Worm (Caenorhabditis elegans) whole organism, early embryonic: ENCODE data around the gene F37A4.4.
A peak's percentile ranks its signal among the peaks of the same experiment; 100 is the strongest.

Experiments used
- B0310.2 ChIP-seq: sonication (generic microtip); optimal IDR thresholded peaks from 2 replicates; lab custom pipeline; 2016; ENCODE audit warnings: mild to moderate bottlenecking, missing genetic modification characterization, missing compliant biosample characterization
- F13C5.2 ChIP-seq: sonication (generic microtip); optimal IDR thresholded peaks from 2 replicates; lab custom pipeline; 2017; ENCODE audit warnings: mild to moderate bottlenecking, missing genetic modification characterization, inconsistent platforms, missing compliant biosample characterization
- aly-1 ChIP-seq: sonication (generic microtip); optimal IDR thresholded peaks from 2 replicates; lab custom pipeline; 2016; ENCODE audit warnings: missing genetic modification characterization, missing compliant biosample characterization
- ama-1 ChIP-seq: fragments of 150-350 bp; optimal IDR thresholded peaks from 2 replicates; lab custom pipeline; 2014
- ceh-13 ChIP-seq: fragments of 200-800 bp; sonication (Bioruptor generic); optimal IDR thresholded peaks from 2 replicates; lab custom pipeline; 2018; ENCODE audit warnings: mild to moderate bottlenecking, missing genetic modification characterization, missing compliant biosample characterization
- ceh-36 ChIP-seq: sonication (generic microtip); optimal IDR thresholded peaks from 2 replicates; lab custom pipeline; 2016; ENCODE audit warnings: missing genetic modification characterization, inconsistent platforms, missing compliant biosample characterization
- ets-7 ChIP-seq: sonication (generic microtip); optimal IDR thresholded peaks from 2 replicates; lab custom pipeline; 2016; ENCODE audit warnings: missing genotype, missing genetic modification characterization, missing compliant biosample characterization
- flt-1 ChIP-seq: fragments of 200-800 bp; sonication (Bioruptor generic); IDR thresholded peaks from 2 replicates; pipeline ENCODE4 v1.3.6; 2022; ENCODE audit warnings: missing genetic modification characterization, missing compliant biosample characterization
- hmbx-1 ChIP-seq: sonication (generic microtip); optimal IDR thresholded peaks from 2 replicates; lab custom pipeline; 2016; ENCODE audit warnings: mild to moderate bottlenecking, missing genetic modification characterization, missing compliant biosample characterization
- hmg-4 ChIP-seq: fragments of 200-800 bp; sonication (Bioruptor generic); optimal IDR thresholded peaks from 2 replicates; lab custom pipeline; 2018; ENCODE audit warnings: mild to moderate bottlenecking, missing genetic modification characterization, missing compliant biosample characterization
- hnd-1 ChIP-seq: sonication (generic microtip); optimal IDR thresholded peaks from 2 replicates; lab custom pipeline; 2016; ENCODE audit warnings: missing genetic modification characterization, missing compliant biosample characterization
- pes-1 ChIP-seq: fragments of 200-800 bp; sonication (Bioruptor generic); IDR thresholded peaks from 2 replicates; pipeline ENCODE4 v1.3.6; 2022; ENCODE audit warnings: missing genetic modification reagents, missing genetic modification characterization, missing compliant biosample characterization
- scrt-1 ChIP-seq: fragments of 200-800 bp; sonication (Bioruptor generic); IDR thresholded peaks from 2 replicates; pipeline ENCODE4 v1.3.6; 2022; ENCODE audit warnings: missing genetic modification characterization, missing compliant biosample characterization
- sea-1 ChIP-seq: fragments of 200-800 bp; sonication (Bioruptor generic); conservative IDR thresholded peaks from 2 replicates; pipeline ENCODE4 v1.3.6; 2022; ENCODE audit warnings: missing genetic modification characterization, missing compliant biosample characterization
- tbx-11 ChIP-seq: fragments of 200-800 bp; sonication (Bioruptor generic); IDR thresholded peaks from 2 replicates; pipeline ENCODE4 v1.3.6; 2022; ENCODE audit warnings: missing genetic modification characterization, missing compliant biosample characterization
- tbx-37 ChIP-seq: fragments of 200-800 bp; sonication (Bioruptor generic); conservative IDR thresholded peaks from 2 replicates; pipeline ENCODE4 v1.3.6; 2022; ENCODE audit warnings: missing genetic modification reagents, missing genetic modification characterization, missing compliant biosample characterization
- tra-4 ChIP-seq: sonication (generic microtip); optimal IDR thresholded peaks from 2 replicates; lab custom pipeline; 2017; ENCODE audit warnings: missing genetic modification characterization, missing compliant biosample characterization

Gene F37A4.4

ce11 chrIII:6690490-6690889 lies 22.9 kb upstream of the F37A4.4 start:
- TF ChIP-seq hmbx-1 (no peak), B0310.2 (no peak), tbx-37 (no peak), F13C5.2 (tag; lab: Kevin White, UChicago) (no peak), sea-1 (GFP tag; lab: Robert Waterston, UW) (no peak), ets-7 (no peak), flt-1 (no peak), hnd-1 (no peak), tra-4 (tag; lab: Kevin White, UChicago) (no peak), ama-1 (no peak), tbx-11 (GFP tag; lab: Robert Waterston, UW) (no peak), scrt-1 (GFP tag; lab: Robert Waterston, UW) (no peak), hmg-4 (GFP tag; lab: Kevin White, UChicago) (no peak), ceh-36 (tag; lab: Kevin White, UChicago) (no peak), pes-1 (GFP tag; lab: Robert Waterston, UW) (no peak)

- TF ChIP-seq B0310.2 (no peak), tra-4 (tag; lab: Kevin White, UChicago) (no peak), aly-1 (no peak), pes-1 (GFP tag; lab: Robert Waterston, UW) (no peak)
These were observed 20.1 kb upstream of the F37A4.4 start for ce11 chrIII:6693285-6693684.

- no peak for TF ChIP-seq tra-4 (tag; lab: Kevin White, UChicago)
- no peak for TF ChIP-seq tbx-11 (GFP tag; lab: Robert Waterston, UW)
- no peak for TF ChIP-seq sea-1 (GFP tag; lab: Robert Waterston, UW)
- TF ChIP-seq aly-1, result no peak
- TF ChIP-seq pes-1 (GFP tag; lab: Robert Waterston, UW), result no peak
- TF ChIP-seq ets-7, result no peak
- TF ChIP-seq hnd-1, result no peak
These were observed 18.2 kb upstream of the F37A4.4 start for ce11 chrIII:6695189-6695588.

- no peak for TF ChIP-seq hmg-4 (GFP tag; lab: Kevin White, UChicago)
- no peak for TF ChIP-seq aly-1
- TF ChIP-seq flt-1, result no peak
- TF ChIP-seq ceh-13 (GFP tag; lab: Kevin White, UChicago), result no peak
- TF ChIP-seq ets-7, result no peak
- TF ChIP-seq hnd-1, result no peak
These were observed 7.9 kb upstream of the F37A4.4 start, which contains the start of gene F37A4.6 for ce11 chrIII:6705515-6705914. TSS of gene F37A4.6 (plus strand) at chrIII:6705815.

- TF ChIP-seq scrt-1 (GFP tag; lab: Robert Waterston, UW), result no peak
- peak; percentile 57 for TF ChIP-seq F13C5.2 (tag; lab: Kevin White, UChicago)
- TF ChIP-seq ama-1, result no peak
- no peak for TF ChIP-seq pes-1 (GFP tag; lab: Robert Waterston, UW)
- TF ChIP-seq ceh-13 (GFP tag; lab: Kevin White, UChicago), result no peak
- no peak for TF ChIP-seq tra-4 (tag; lab: Kevin White, UChicago)
These were observed 3.4 kb upstream of the F37A4.4 start, which contains the start of gene isw-1 for ce11 chrIII:6709983-6710382. TSS of gene isw-1 (minus strand) at chrIII:6710100.

ce11 chrIII:6711590-6711989 lies 1.8 kb upstream of the F37A4.4 start, which contains the start of gene F37A4.5:
TSS of gene F37A4.5 (plus strand) at chrIII:6711890.
- TF ChIP-seq F13C5.2 (tag; lab: Kevin White, UChicago) (no peak), hmg-4 (GFP tag; lab: Kevin White, UChicago) (no peak), hnd-1 (no peak), tra-4 (tag; lab: Kevin White, UChicago) (no peak), ets-7 (no peak), tbx-11 (GFP tag; lab: Robert Waterston, UW) (no peak), scrt-1 (GFP tag; lab: Robert Waterston, UW) (no peak), ama-1 (no peak), ceh-13 (GFP tag; lab: Kevin White, UChicago) (no peak), flt-1 (no peak), hmbx-1 (no peak), tbx-37 (no peak), B0310.2 (no peak), aly-1 (no peak), sea-1 (GFP tag; lab: Robert Waterston, UW) (no peak)

- no peak for TF ChIP-seq hmg-4 (GFP tag; lab: Kevin White, UChicago)
- no peak for TF ChIP-seq tra-4 (tag; lab: Kevin White, UChicago)
- no peak for TF ChIP-seq scrt-1 (GFP tag; lab: Robert Waterston, UW)
- no peak for TF ChIP-seq hmbx-1
- TF ChIP-seq ceh-36 (tag; lab: Kevin White, UChicago), result no peak
- TF ChIP-seq aly-1, result no peak
- TF ChIP-seq hnd-1, result no peak
- no peak for TF ChIP-seq ama-1
- TF ChIP-seq sea-1 (GFP tag; lab: Robert Waterston, UW), result no peak
- TF ChIP-seq B0310.2, result no peak
- TF ChIP-seq ceh-13 (GFP tag; lab: Kevin White, UChicago), result no peak
- TF ChIP-seq pes-1 (GFP tag; lab: Robert Waterston, UW), result no peak
- no peak for TF ChIP-seq ets-7
- TF ChIP-seq tbx-37, result no peak
- no peak for TF ChIP-seq F13C5.2 (tag; lab: Kevin White, UChicago)
- TF ChIP-seq tbx-11 (GFP tag; lab: Robert Waterston, UW), result no peak
These were observed 4.9 kb downstream of the F37A4.4 start, which contains the start of gene F37A4.3 for ce11 chrIII:6718270-6718669. TSS of gene F37A4.3 (plus strand) at chrIII:6718570.

ce11 chrIII:6722208-6722679 lies 8.9 kb downstream of the F37A4.4 start, which contains the start of the genes bath-41 and F37A4.2:
TSS of gene bath-41 (minus strand) at chrIII:6722258.
TSS of gene F37A4.2 (plus strand) at chrIII:6722454.
- TF ChIP-seq hmbx-1 (no peak), ets-7 (no peak), sea-1 (GFP tag; lab: Robert Waterston, UW) (no peak), tbx-37 (no peak)

- TF ChIP-seq B0310.2, result no peak
- TF ChIP-seq pes-1 (GFP tag; lab: Robert Waterston, UW), result no peak
- TF ChIP-seq sea-1 (GFP tag; lab: Robert Waterston, UW), result no peak
- no peak for TF ChIP-seq ceh-36 (tag; lab: Kevin White, UChicago)
- no peak for TF ChIP-seq flt-1
- no peak for TF ChIP-seq ets-7
- no peak for TF ChIP-seq ama-1
- no peak for TF ChIP-seq F13C5.2 (tag; lab: Kevin White, UChicago)
- no peak for TF ChIP-seq hmbx-1
These were observed 9.7 kb downstream of the F37A4.4 start, which contains the start of gene F37A4.1 for ce11 chrIII:6723089-6723488. TSS of gene F37A4.1 (plus strand) at chrIII:6723389.
